Worm (Caenorhabditis elegans) whole organism, young adult: Measurements from ENCODE around the gene npr-41.

Experiments used
- F23B12.7 ChIP-seq: sonication (generic microtip); optimal IDR thresholded peaks from 2 replicates; lab custom pipeline; 2017; ENCODE audit warnings: missing genetic modification characterization, mild to moderate bottlenecking, missing compliant biosample characterization, antibody characterized with exemption, moderate library complexity; ENCODE audit not compliant: insufficient read depth
- ama-1 ChIP-seq, 3 experiments: fragments of 150-350 bp in 1 of 3; sonication (generic microtip) in 2 of 3; optimal IDR thresholded peaks; 2 replicates each; lab custom pipeline; 2014 to 2018; ENCODE audit warnings: missing biosample characterization in 2 of 3, missing genetic modification characterization in 2 of 3, missing genetic modification reagents in 2 of 3
- attf-3 ChIP-seq: fragments of 200-800 bp; sonication (Bioruptor generic); conservative IDR thresholded peaks from 2 replicates; pipeline ENCODE4 v1.3.6; 2022; ENCODE audit warnings: missing genetic modification reagents, missing genetic modification characterization, missing compliant biosample characterization
- efl-1 ChIP-seq: fragments of 150-350 bp; optimal IDR thresholded peaks from 2 replicates; lab custom pipeline; 2014; ENCODE audit warnings: missing biosample characterization, missing genetic modification reagents, missing genetic modification characterization
- lin-40 ChIP-seq: sonication (generic microtip); optimal IDR thresholded peaks from 2 replicates; lab custom pipeline; 2016; ENCODE audit warnings: missing genetic modification characterization, mild to moderate bottlenecking, missing compliant biosample characterization, missing genotype, missing genetic modification reagents
- nhr-90 ChIP-seq: sonication (generic microtip); optimal IDR thresholded peaks from 2 replicates; lab custom pipeline; 2016; ENCODE audit warnings: missing genotype, mild to moderate bottlenecking, missing genetic modification characterization, missing compliant biosample characterization
- snpc-3.4 ChIP-seq: sonication (generic microtip); optimal IDR thresholded peaks from 2 replicates; lab custom pipeline; 2017; ENCODE audit warnings: missing genetic modification characterization, mild to moderate bottlenecking, missing compliant biosample characterization, antibody characterized with exemption, moderate library complexity, missing genotype, missing genetic modification reagents
- snpc-4 ChIP-seq, 5 experiments: fragments of 150-350 bp in 1 of 5; sonication (generic microtip) in 4 of 5; optimal IDR thresholded peaks; 2 replicates each; lab custom pipeline; 2014 to 2018; ENCODE audit warnings: missing genetic modification characterization in 5 of 5, missing biosample characterization in 3 of 5, antibody characterized with exemption in 2 of 5, mild to moderate bottlenecking in 2 of 5, missing compliant biosample characterization in 2 of 5, missing genotype in 2 of 5, moderate library complexity in 2 of 5, missing genetic modification reagents in 1 of 5
- tbx-9 ChIP-seq: sonication (generic microtip); optimal IDR thresholded peaks from 2 replicates; lab custom pipeline; 2016; ENCODE audit warnings: borderline replicate concordance, missing genetic modification characterization, inconsistent platforms, missing compliant biosample characterization

DNA sequence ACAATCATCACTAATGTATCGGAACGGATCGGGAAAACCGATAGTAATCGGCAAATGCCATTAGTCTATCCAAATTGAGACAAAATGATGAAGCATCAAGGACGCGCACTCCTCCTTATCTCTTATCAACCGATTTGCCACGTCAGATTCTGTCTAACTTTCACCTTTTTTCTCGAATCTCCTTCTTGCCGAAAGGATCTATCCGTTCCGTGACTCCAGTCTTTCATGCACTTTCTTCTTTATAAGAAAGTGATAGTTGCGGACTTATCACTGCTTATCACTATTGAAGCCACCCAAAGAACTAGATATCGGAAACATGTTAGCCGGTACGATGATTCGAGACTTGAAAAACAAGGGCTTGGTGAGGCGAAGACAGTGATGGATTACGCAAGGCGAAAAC, 8.5 kb upstream of the npr-41 start:
- TF ChIP-seq efl-1 (GFP tag; lab: Kevin White, UChicago) (no peak), ama-1 (optimal IDR thresholded peaks at IDR 0.05; lab: Kevin White, UChicago) (no peak), ama-1 (GFP tag; optimal IDR thresholded peaks at IDR 0.05; lab: Kevin White, UChicago) (no peak), attf-3 (GFP tag; lab: Robert Waterston, UW) (no peak), lin-40 (no peak), snpc-3.4 (no peak), F23B12.7 (tag; lab: Kevin White, UChicago) (no peak), tbx-9 (tag; lab: Kevin White, UChicago) (no peak), nhr-90 (tag; lab: Kevin White, UChicago) (no peak), snpc-4 (GFP tag; optimal IDR thresholded peaks at IDR 0.05; lab: Kevin White, UChicago) (no peak), snpc-4 (tag; optimal IDR thresholded peaks at IDR 0.05; lab: Kevin White, UChicago) (no peak)
